Fruit fly (Drosophila melanogaster) whole organism, embryonic: ENCODE data around the gene CG7295.

ENCODE experiments used
- ATbp ChIP-seq: fragments of 200-800 bp; sonication (Bioruptor generic); optimal IDR thresholded peaks from 2 replicates; lab custom pipeline; 2017; ENCODE audit warnings: missing biosample characterization, mild to moderate bottlenecking, missing genetic modification characterization, missing genetic modification reagents
- CG10431 ChIP-seq: fragments of 200-800 bp; sonication (Bioruptor generic); optimal IDR thresholded peaks from 3 replicates; lab custom pipeline; 2018; ENCODE audit warnings: missing biosample characterization, mild to moderate bottlenecking, missing genetic modification characterization
- CG11456 ChIP-seq: fragments of 200-800 bp; sonication (Bioruptor generic); IDR thresholded peaks from 3 replicates; pipeline ENCODE4 v1.3.6; 2022; ENCODE audit warnings: missing biosample characterization, missing genetic modification characterization
- CG14710 ChIP-seq: fragments of 200-800 bp; sonication (Bioruptor generic); optimal IDR thresholded peaks from 3 replicates; lab custom pipeline; 2019; ENCODE audit warnings: missing biosample characterization, mild to moderate bottlenecking, missing genetic modification characterization, moderate library complexity
- CG15696 ChIP-seq: fragments of 200-800 bp; sonication (Bioruptor generic); optimal IDR thresholded peaks from 2 replicates; lab custom pipeline; 2019; ENCODE audit warnings: missing biosample characterization, mild to moderate bottlenecking, missing genetic modification characterization, moderate library complexity
- CG16779 ChIP-seq: fragments of 200-800 bp; sonication (Bioruptor generic); IDR thresholded peaks from 2 replicates; pipeline ENCODE4 v1.3.6; 2022; ENCODE audit warnings: missing biosample characterization, missing genetic modification characterization
- CG18599 ChIP-seq: fragments of 200-800 bp; sonication (Bioruptor generic); optimal IDR thresholded peaks from 3 replicates; lab custom pipeline; 2017; ENCODE audit warnings: missing biosample characterization, missing genetic modification characterization, mild to moderate bottlenecking, moderate library complexity, missing genetic modification reagents
- CG2120 ChIP-seq: fragments of 200-800 bp; sonication (Bioruptor generic); optimal IDR thresholded peaks from 3 replicates; lab custom pipeline; 2016; ENCODE audit warnings: missing biosample characterization, missing genetic modification characterization
- CG2129 ChIP-seq: fragments of 200-800 bp; sonication (Bioruptor generic); IDR thresholded peaks from 2 replicates; pipeline ENCODE4 v1.3.6; 2022; ENCODE audit warnings: missing biosample characterization, missing genetic modification characterization; ENCODE audit not compliant: partially characterized antibody
- CG2678 ChIP-seq: fragments of 200-800 bp; sonication (Bioruptor generic); optimal IDR thresholded peaks from 3 replicates; lab custom pipeline; 2019; ENCODE audit warnings: missing biosample characterization, mild to moderate bottlenecking, missing genetic modification characterization, moderate library complexity
- CG30431 ChIP-seq: fragments of 200-800 bp; sonication (Bioruptor generic); optimal IDR thresholded peaks from 2 replicates; lab custom pipeline; 2017; ENCODE audit warnings: missing biosample characterization, missing genetic modification characterization
- CG3726 ChIP-seq: fragments of 200-800 bp; sonication (Bioruptor generic); IDR thresholded peaks from 3 replicates; pipeline ENCODE4, ENCODE4 v1.3.6; 2022; ENCODE audit warnings: missing biosample characterization, missing genetic modification characterization
- CG6683 ChIP-seq: fragments of 200-800 bp; sonication (Bioruptor generic); optimal IDR thresholded peaks from 2 replicates; lab custom pipeline; 2017; ENCODE audit warnings: missing biosample characterization, mild to moderate bottlenecking, missing genetic modification characterization, missing genetic modification reagents
- CG7357 ChIP-seq: fragments of 200-800 bp; sonication (Bioruptor generic); IDR thresholded peaks from 3 replicates; pipeline ENCODE4 v1.3.6; 2022; ENCODE audit warnings: missing biosample characterization, missing genetic modification characterization
- CG8290 ChIP-seq, 3 experiments: fragments of 200-800 bp; sonication (Bioruptor generic); optimal IDR thresholded peaks; 2 replicates each; lab custom pipeline; 2016 to 2019; ENCODE audit warnings: missing biosample characterization in 3 of 3, missing genetic modification characterization in 3 of 3, mild to moderate bottlenecking in 2 of 3, moderate library complexity in 1 of 3
- CG9215 ChIP-seq: fragments of 200-800 bp; sonication (Bioruptor generic); IDR thresholded peaks from 2 replicates; pipeline ENCODE4 v1.3.6; 2022; ENCODE audit warnings: missing biosample characterization, missing genetic modification characterization
- CG9932 ChIP-seq: fragments of 200-800 bp; sonication (Bioruptor generic); IDR thresholded peaks from 2 replicates; pipeline ENCODE4 v1.3.6; 2022; ENCODE audit warnings: missing biosample characterization, missing genetic modification characterization
- Dad ChIP-seq: fragments of 200-800 bp; sonication (Bioruptor generic); optimal IDR thresholded peaks from 3 replicates; lab custom pipeline; 2016; ENCODE audit warnings: missing biosample characterization, missing genetic modification characterization
- Dref ChIP-seq: fragments of 200-800 bp; sonication (Bioruptor generic); IDR thresholded peaks from 2 replicates; pipeline ENCODE4 v1.3.6; 2022; ENCODE audit warnings: missing biosample characterization, missing genetic modification characterization
- Hmr ChIP-seq: fragments of 200-800 bp; sonication (Bioruptor generic); optimal IDR thresholded peaks from 3 replicates; lab custom pipeline; 2017; ENCODE audit warnings: mild to moderate bottlenecking, missing biosample characterization, missing genetic modification reagents, missing genetic modification characterization
- Hr51 ChIP-seq, 2 experiments: fragments of 200-800 bp; sonication (Bioruptor generic); optimal IDR thresholded peaks; 2 replicates in 1 of 2; 3 replicates in 1 of 2; lab custom pipeline; 2016 to 2018; ENCODE audit warnings: missing biosample characterization in 2 of 2, missing genetic modification characterization in 2 of 2, mild to moderate bottlenecking in 1 of 2, moderate library complexity in 1 of 2
- NC2α ChIP-seq: fragments of 200-800 bp; sonication (Bioruptor generic); optimal IDR thresholded peaks from 2 replicates; lab custom pipeline; 2016; ENCODE audit warnings: missing biosample characterization, missing genetic modification characterization
- NFAT ChIP-seq: fragments of 200-800 bp; sonication (Bioruptor generic); IDR thresholded peaks from 2 replicates; pipeline ENCODE4 v1.3.6; 2022; ENCODE audit warnings: missing biosample characterization, missing genetic modification characterization
- Nf-YA ChIP-seq: fragments of 200-800 bp; sonication (Bioruptor generic); IDR thresholded peaks from 2 replicates; pipeline ENCODE4 v1.3.6; 2022; ENCODE audit warnings: missing biosample characterization, missing genetic modification characterization
- Six4 ChIP-seq: fragments of 200-800 bp; sonication (Bioruptor generic); optimal IDR thresholded peaks from 2 replicates; lab custom pipeline; 2016; ENCODE audit warnings: missing biosample characterization, missing genetic modification characterization
- Sox102F ChIP-seq: fragments of 200-800 bp; sonication (Bioruptor generic); optimal IDR thresholded peaks from 2 replicates; lab custom pipeline; 2018; ENCODE audit warnings: missing biosample characterization, mild to moderate bottlenecking, missing genetic modification characterization, moderate library complexity
- TFAM ChIP-seq: fragments of 200-800 bp; sonication (Bioruptor generic); optimal IDR thresholded peaks from 2 replicates; lab custom pipeline; 2017; ENCODE audit warnings: missing biosample characterization, missing genetic modification characterization, inconsistent platforms
- YL-1 ChIP-seq: fragments of 200-800 bp; sonication (Bioruptor generic); optimal IDR thresholded peaks from 3 replicates; lab custom pipeline; 2017; ENCODE audit warnings: missing biosample characterization, mild to moderate bottlenecking, missing genetic modification characterization
- abd-A ChIP-seq: fragments of 200-800 bp; sonication (Bioruptor generic); optimal IDR thresholded peaks from 3 replicates; lab custom pipeline; 2019; ENCODE audit warnings: missing biosample characterization, mild to moderate bottlenecking, missing genetic modification characterization, moderate library complexity
- ac ChIP-seq: fragments of 200-800 bp; sonication (Bioruptor generic); optimal IDR thresholded peaks from 3 replicates; lab custom pipeline; 2017; ENCODE audit warnings: missing biosample characterization, mild to moderate bottlenecking, missing genetic modification characterization
- bsh ChIP-seq, 2 experiments: fragments of 200-800 bp; sonication (Bioruptor generic); optimal IDR thresholded peaks; 2 replicates each; lab custom pipeline; 2017 to 2018; ENCODE audit warnings: mild to moderate bottlenecking in 2 of 2, missing biosample characterization in 2 of 2, missing genetic modification characterization in 2 of 2, moderate library complexity in 1 of 2
- cad ChIP-seq: fragments of >200 bp; optimal IDR thresholded peaks from 2 replicates; lab custom pipeline; 2017; ENCODE audit warnings: missing biosample characterization, missing genetic modification characterization
- cwo ChIP-seq: fragments of 200-800 bp; sonication (Bioruptor generic); optimal IDR thresholded peaks from 3 replicates; lab custom pipeline; 2017; ENCODE audit warnings: missing biosample characterization, missing genetic modification characterization, mild to moderate bottlenecking, moderate library complexity, missing genetic modification reagents
- dmrt11E ChIP-seq: fragments of 200-800 bp; sonication (Bioruptor generic); optimal IDR thresholded peaks from 3 replicates; lab custom pipeline; 2018; ENCODE audit warnings: missing biosample characterization, mild to moderate bottlenecking, missing genetic modification characterization, moderate library complexity
- dmrt99B ChIP-seq: fragments of 200-800 bp; sonication (Bioruptor generic); optimal IDR thresholded peaks from 2 replicates; lab custom pipeline; 2018; ENCODE audit warnings: missing biosample characterization, mild to moderate bottlenecking, missing genetic modification characterization, moderate library complexity
- gce ChIP-seq: fragments of 200-800 bp; sonication (Bioruptor generic); IDR thresholded peaks from 3 replicates; pipeline ENCODE4 v1.3.6; 2022; ENCODE audit warnings: missing biosample characterization, missing genetic modification characterization
- gcm2 ChIP-seq: fragments of 200-800 bp; sonication (Bioruptor generic); optimal IDR thresholded peaks from 2 replicates; lab custom pipeline; 2016; ENCODE audit warnings: missing biosample characterization, missing genetic modification characterization
- gsb-n ChIP-seq: fragments of 200-800 bp; sonication (Bioruptor generic); optimal IDR thresholded peaks from 3 replicates; lab custom pipeline; 2018; ENCODE audit warnings: missing biosample characterization, mild to moderate bottlenecking, missing genetic modification characterization
- ken ChIP-seq: fragments of 200-800 bp; sonication (Bioruptor generic); IDR thresholded peaks from 3 replicates; pipeline ENCODE4 v1.3.6; 2022; ENCODE audit warnings: missing biosample characterization, missing genetic modification characterization
- lab ChIP-seq: fragments of 200-800 bp; sonication (Bioruptor generic); optimal IDR thresholded peaks from 3 replicates; lab custom pipeline; 2017; ENCODE audit warnings: missing biosample characterization, missing genetic modification characterization, mild to moderate bottlenecking, moderate library complexity, missing genetic modification reagents
- mirr ChIP-seq: fragments of 200-800 bp; sonication (Bioruptor generic); optimal IDR thresholded peaks from 3 replicates; lab custom pipeline; 2018; ENCODE audit warnings: missing biosample characterization, mild to moderate bottlenecking, missing genetic modification characterization
- pita ChIP-seq: fragments of 200-800 bp; sonication (Bioruptor generic); optimal IDR thresholded peaks from 2 replicates; lab custom pipeline; 2017; ENCODE audit warnings: missing biosample characterization, mild to moderate bottlenecking, missing genetic modification characterization
- prd ChIP-seq, 3 experiments: fragments of >200 bp in 2 of 3; fragments of 200-800 bp in 1 of 3; sonication (Bioruptor generic) in 1 of 3; optimal IDR thresholded peaks in 2 of 3; IDR thresholded peaks in 1 of 3; 2 replicates in 2 of 3; 3 replicates in 1 of 3; pipeline versions ENCODE4 v1.3.6 to Lab custom; 2017 to 2022; ENCODE audit warnings: missing biosample characterization in 1 of 3, missing genetic modification characterization in 1 of 3
- slbo ChIP-seq: fragments of 200-800 bp; sonication (Bioruptor generic); IDR thresholded peaks from 2 replicates; pipeline ENCODE4 v1.3.6; 2022; ENCODE audit warnings: missing biosample characterization, missing genetic modification characterization
- tgo ChIP-seq: fragments of 200-800 bp; sonication (Bioruptor generic); IDR thresholded peaks from 3 replicates; pipeline ENCODE4 v1.3.6; 2022; ENCODE audit warnings: missing biosample characterization, missing genetic modification characterization

Gene CG7295

dm6 chr2L:1869503-1869902, at the start of gene CG7295:
Gene CG7295 (plus strand): TSS chr2L:1869803.
- TF ChIP-seq CG15696 (tag; lab: Kevin White, UChicago), result no peak
- no peak for TF ChIP-seq Nf-YA (GFP tag; lab: Robert Waterston, UW)
- TF ChIP-seq tgo (GFP tag; lab: Robert Waterston, UW), result no peak
- TF ChIP-seq Dad (GFP tag; lab: Kevin White, UChicago), result no peak
- no peak for TF ChIP-seq CG16779 (GFP tag; lab: Robert Waterston, UW)
- no peak for TF ChIP-seq CG30431 (GFP tag; lab: Kevin White, UChicago)
- TF ChIP-seq NC2α (GFP tag; lab: Kevin White, UChicago), result no peak
- TF ChIP-seq CG3726 (GFP tag; lab: Robert Waterston, UW), result no peak
- no peak for TF ChIP-seq ken
- no peak for TF ChIP-seq gsb-n (tag; lab: Kevin White, UChicago)
- TF ChIP-seq pita (GFP tag; lab: Kevin White, UChicago), result no peak
- no peak for TF ChIP-seq Sox102F (GFP tag; lab: Kevin White, UChicago)
- TF ChIP-seq CG2678, result no peak
- no peak for TF ChIP-seq gcm2
- TF ChIP-seq prd (optimal IDR thresholded peaks at IDR 0.05; lab: Kevin White, UChicago), result no peak
- no peak for TF ChIP-seq prd (GFP tag; IDR thresholded peaks at IDR 0.05; lab: Robert Waterston, UW)
- TF ChIP-seq TFAM (GFP tag; lab: Kevin White, UChicago), result no peak
- TF ChIP-seq CG8290 (GFP tag; optimal IDR thresholded peaks at IDR 0.05; lab: Kevin White, UChicago), result no peak
- TF ChIP-seq CG8290 (tag; optimal IDR thresholded peaks at IDR 0.05; lab: Kevin White, UChicago), result no peak
- no peak for TF ChIP-seq bsh (GFP tag; optimal IDR thresholded peaks at IDR 0.05; lab: Kevin White, UChicago)
- no peak for TF ChIP-seq Hr51 (GFP tag; optimal IDR thresholded peaks at IDR 0.05; lab: Kevin White, UChicago)
- no peak for TF ChIP-seq CG6683
- TF ChIP-seq, all 482 proteins: peak for 0

DNA sequence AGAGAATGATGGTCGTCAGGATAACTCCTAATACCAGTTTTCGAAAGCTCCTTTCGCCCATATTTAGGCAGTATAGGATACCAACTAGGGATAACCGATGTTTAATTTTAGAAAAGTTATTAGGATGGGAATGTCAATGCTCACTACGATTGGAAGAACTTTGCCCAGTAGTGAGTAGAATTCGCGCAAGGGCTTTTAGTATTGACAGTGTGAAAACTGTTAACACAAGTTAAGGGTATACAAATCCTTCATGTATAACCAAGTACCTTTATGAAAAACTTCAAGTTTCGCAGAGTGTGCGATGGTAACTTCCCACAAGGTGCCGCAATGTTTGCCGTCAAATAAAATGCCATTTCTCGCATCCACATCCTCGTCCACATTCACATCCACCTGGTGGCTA, 46.4 kb upstream of the CG7295 start, which contains the start of gene CG31933:
TSS of gene CG31933 (minus strand) at position 101 of the 400 bp plus-strand sequence.
- no peak for TF ChIP-seq CG3726 (GFP tag; lab: Robert Waterston, UW)

DNA sequence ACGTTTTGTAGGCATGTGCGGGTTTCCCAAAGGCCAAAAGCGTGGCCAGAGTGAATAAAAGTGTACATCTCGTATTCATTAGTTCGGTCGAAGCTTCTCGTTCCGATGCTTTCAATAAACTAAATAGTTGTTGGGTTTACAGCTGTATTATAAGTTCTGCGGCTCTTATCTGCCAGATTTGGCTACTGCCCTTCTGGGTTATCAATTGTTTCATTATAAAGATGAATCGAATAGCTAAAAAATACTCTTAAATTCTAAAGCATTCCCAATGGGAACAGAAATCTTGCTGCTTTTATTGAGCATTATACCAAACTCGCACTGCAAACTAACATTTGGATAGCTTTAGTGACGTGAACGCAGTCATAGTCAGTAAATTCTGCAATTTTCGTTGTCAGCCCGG, 43.2 kb upstream of the CG7295 start, which contains the start of gene CG31664:
TSS of gene CG31664 (minus strand) at position 101 of the 400 bp plus-strand sequence.
- TF ChIP-seq Dref (GFP tag; lab: Robert Waterston, UW) (no peak), YL-1 (no peak), gce (GFP tag; lab: Robert Waterston, UW) (no peak), ac (GFP tag; lab: Kevin White, UChicago) (no peak), ATbp (GFP tag; lab: Kevin White, UChicago) (no peak), dmrt99B (no peak), dmrt11E (tag; lab: Kevin White, UChicago) (no peak), mirr (GFP tag; lab: Kevin White, UChicago) (no peak), cwo (GFP tag; lab: Kevin White, UChicago) (no peak), CG2129 (GFP tag; lab: Robert Waterston, UW) (no peak), CG11456 (GFP tag; lab: Robert Waterston, UW) (no peak), CG7357 (no peak)

- TF ChIP-seq TFAM (GFP tag; lab: Kevin White, UChicago) (no peak), slbo (GFP tag; lab: Robert Waterston, UW) (peak; percentile 55), CG14710 (tag; lab: Kevin White, UChicago) (no peak), CG9215 (GFP tag; lab: Robert Waterston, UW) (peak; percentile 27; the same call in 1 of the 2 replicates), Hmr (peak; percentile 26), cad (GFP tag; lab: Kevin White, UChicago) (no peak), CG9932 (GFP tag; lab: Robert Waterston, UW) (peak; percentile 38), prd (optimal IDR thresholded peaks at IDR 0.05; lab: Kevin White, UChicago) (no peak), prd (GFP tag; IDR thresholded peaks at IDR 0.05; lab: Robert Waterston, UW) (peak; percentile 14; the same call in 1 of the 3 replicates), abd-A (peak; percentile 23), CG18599 (GFP tag; lab: Kevin White, UChicago) (peak; percentile 71), NFAT (peak; percentile 24; the same call in 1 of the 2 replicates), CG2120 (peak; percentile 51), CG10431 (GFP tag; lab: Kevin White, UChicago) (no peak), lab (GFP tag; lab: Kevin White, UChicago) (peak; percentile 33), Six4 (no peak)
Measured at dm6 chr2L:1828282-1828681, 41.3 kb upstream of the CG7295 start.
